Worm (Caenorhabditis elegans) whole organism, midembryonic: ENCODE measurements around the gene F29A7.6.

ENCODE experiments used
- T22C8.4 ChIP-seq: fragments of 200-800 bp; sonication (Bioruptor generic); IDR thresholded peaks from 2 replicates; pipeline ENCODE4 v1.3.6; 2022; ENCODE audit warnings: missing genetic modification characterization, missing compliant biosample characterization
- cog-1 ChIP-seq: sonication (generic microtip); optimal IDR thresholded peaks from 2 replicates; lab custom pipeline; 2016; ENCODE audit warnings: missing genetic modification characterization, missing compliant biosample characterization
- flt-1 ChIP-seq: fragments of 200-800 bp; sonication (Bioruptor generic); IDR thresholded peaks from 2 replicates; pipeline ENCODE4 v1.3.6; 2022; ENCODE audit warnings: missing genetic modification characterization, missing compliant biosample characterization
- klf-2 ChIP-seq: fragments of 200-800 bp; sonication (Bioruptor generic); conservative IDR thresholded peaks from 2 replicates; pipeline ENCODE4 v1.3.6; 2022; ENCODE audit warnings: missing genetic modification reagents, missing genetic modification characterization, missing compliant biosample characterization
- med-1 ChIP-seq: sonication (generic microtip); optimal IDR thresholded peaks from 2 replicates; lab custom pipeline; 2017; ENCODE audit warnings: missing genetic modification characterization, mild to moderate bottlenecking, missing compliant biosample characterization, antibody characterized with exemption, missing genetic modification reagents; ENCODE audit not compliant: insufficient read depth
- ref-1 ChIP-seq: fragments of 200-800 bp; sonication (Bioruptor generic); conservative IDR thresholded peaks from 2 replicates; pipeline ENCODE4 v1.3.6; 2022; ENCODE audit warnings: missing genetic modification reagents, missing genetic modification characterization, missing compliant biosample characterization
- ztf-23 ChIP-seq: fragments of 200-800 bp; sonication (Bioruptor generic); IDR thresholded peaks from 2 replicates; pipeline ENCODE4 v1.3.6; 2022; ENCODE audit warnings: missing genetic modification reagents, missing genetic modification characterization, missing compliant biosample characterization
- ztf-29 ChIP-seq: fragments of 200-800 bp; sonication (Bioruptor generic); IDR thresholded peaks from 2 replicates; pipeline ENCODE4 v1.3.6; 2022; ENCODE audit warnings: missing genetic modification reagents, missing genetic modification characterization, missing compliant biosample characterization

DNA sequence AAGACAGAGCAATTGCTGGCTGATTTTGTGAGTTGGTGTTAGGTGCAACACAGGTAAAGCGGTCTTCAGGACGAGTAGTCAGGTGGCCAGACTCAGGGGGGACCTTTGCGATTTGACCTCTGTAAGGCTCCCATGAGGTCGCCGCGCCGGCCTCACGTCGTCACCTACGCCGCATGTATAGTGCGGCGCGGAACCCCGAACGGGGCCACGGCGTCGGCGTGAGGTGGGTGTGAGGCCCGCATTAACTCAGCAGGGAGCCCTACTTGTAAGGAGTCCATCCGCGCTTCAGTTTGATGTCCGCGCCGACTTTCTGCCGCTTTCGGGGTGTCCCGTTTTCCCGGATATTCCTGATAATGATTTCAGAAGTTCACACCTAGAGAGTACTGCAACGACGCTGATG is 2.2 kb upstream of the F29A7.6 start:
- TF ChIP-seq cog-1 (tag; lab: Kevin White, UChicago): no peak
- no peak for TF ChIP-seq ztf-29 (GFP tag; lab: Robert Waterston, UW)
- TF ChIP-seq flt-1 (GFP tag; lab: Robert Waterston, UW): no peak
- TF ChIP-seq T22C8.4: no peak
- no peak for TF ChIP-seq med-1 (GFP tag; lab: Kevin White, UChicago)
- TF ChIP-seq ref-1: no peak
- no peak for TF ChIP-seq ztf-23
- no peak for TF ChIP-seq klf-2 (GFP tag; lab: Robert Waterston, UW)
